Fruit fly (Drosophila melanogaster): ENCODE measurements around the gene rept.

The rept gene

dm6 chr3L:19288395-19288969, 33.3 kb downstream of the rept start:
- TF ChIP-seq CG8301 (tag; optimal IDR thresholded peaks at IDR 0.05) (no peak), rn (GFP tag; IDR thresholded peaks at IDR 0.05) (no peak), CG34367 (tag; optimal IDR thresholded peaks at IDR 0.05) (no peak), CG4496 (GFP tag; IDR thresholded peaks at IDR 0.05) (no peak), CG10348 (GFP tag; IDR thresholded peaks at IDR 0.05) (no peak), Pif1B (GFP tag; optimal IDR thresholded peaks at IDR 0.05) (no peak), CG8159 (tag; optimal IDR thresholded peaks at IDR 0.05) (no peak), CG9948 (tag; optimal IDR thresholded peaks at IDR 0.05) (no peak), Pif1A (GFP tag; optimal IDR thresholded peaks at IDR 0.05) (no peak), Snoo (tag; optimal IDR thresholded peaks at IDR 0.05) (no peak), CG15710 (tag; optimal IDR thresholded peaks at IDR 0.05) (no peak), gl (tag; optimal IDR thresholded peaks at IDR 0.05) (no peak), D1 (tag; optimal IDR thresholded peaks at IDR 0.05) (no peak), Ets98B (GFP tag; IDR thresholded peaks at IDR 0.05) (no peak), CG32121 (GFP tag; IDR thresholded peaks at IDR 0.05) (no peak), fd96Ca (GFP tag; IDR thresholded peaks at IDR 0.05) (no peak), CG13204 (GFP tag; optimal IDR thresholded peaks at IDR 0.05) (no peak), CG12605 (GFP tag; IDR thresholded peaks at IDR 0.05) (no peak), CG17806 (tag; optimal IDR thresholded peaks at IDR 0.05) (no peak), CG14655 (GFP tag; optimal IDR thresholded peaks at IDR 0.05) (no peak)

dm6 chr3L:19289411-19289810, 34.3 kb downstream of the rept start:
- TF ChIP-seq Ets98B (GFP tag; IDR thresholded peaks at IDR 0.05): no peak
- no peak for TF ChIP-seq CG4496 (GFP tag; IDR thresholded peaks at IDR 0.05)
- TF ChIP-seq Pif1B (GFP tag; optimal IDR thresholded peaks at IDR 0.05): no peak
- no peak for TF ChIP-seq D1 (tag; optimal IDR thresholded peaks at IDR 0.05)
- TF ChIP-seq CG12605 (GFP tag; IDR thresholded peaks at IDR 0.05): no peak
- TF ChIP-seq CG34367 (tag; optimal IDR thresholded peaks at IDR 0.05): no peak
- no peak for TF ChIP-seq CG32121 (GFP tag; IDR thresholded peaks at IDR 0.05)
- no peak for TF ChIP-seq CG17806 (tag; optimal IDR thresholded peaks at IDR 0.05)

DNA sequence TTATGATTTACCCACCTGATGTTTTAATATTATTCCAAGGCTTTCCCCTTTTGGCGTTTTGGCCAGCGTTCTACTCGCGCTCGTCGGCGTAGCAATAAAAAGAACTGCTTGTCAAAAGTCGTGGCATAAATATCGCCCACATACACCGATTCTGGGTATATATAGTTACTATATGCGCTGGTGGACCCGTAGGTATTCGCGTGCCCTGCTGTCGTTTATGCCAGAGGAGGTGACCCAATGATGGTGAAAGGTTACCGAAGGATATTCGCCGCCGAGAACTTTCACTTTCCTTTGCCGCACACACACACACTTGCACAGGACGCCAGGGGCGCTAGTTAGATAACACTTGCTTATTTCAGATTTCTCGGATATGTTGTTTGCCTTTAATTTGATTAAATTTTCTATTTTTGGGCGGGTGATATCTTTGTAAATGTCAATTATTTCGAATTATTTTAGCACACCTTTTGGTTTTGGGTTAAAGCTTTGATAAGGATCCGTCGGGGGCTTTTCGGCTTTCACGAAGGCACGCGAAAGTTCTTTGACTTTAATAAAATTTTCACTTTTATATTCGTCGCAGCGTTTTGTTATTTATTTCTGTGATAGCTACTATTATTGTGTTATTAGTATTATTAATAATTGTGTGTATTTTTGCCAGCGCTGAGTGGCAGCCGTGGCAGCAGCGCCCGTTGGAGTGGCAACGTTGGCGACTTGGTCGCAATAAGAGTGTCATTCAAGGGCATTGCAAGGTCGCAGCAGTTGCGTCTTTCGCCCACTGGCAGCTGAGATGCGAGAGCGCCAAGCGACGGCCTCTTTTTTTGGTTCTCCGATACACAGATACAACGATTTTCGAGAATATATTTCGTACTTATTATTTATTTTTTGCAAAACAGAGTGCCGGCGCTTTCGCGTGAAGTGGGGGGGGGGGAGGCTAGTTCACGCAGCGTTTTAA, 36.6 kb downstream of the rept start:
- TF ChIP-seq CG14655 (GFP tag; optimal IDR thresholded peaks at IDR 0.05) (no peak), Pif1A (GFP tag; optimal IDR thresholded peaks at IDR 0.05) (no peak), fd96Ca (GFP tag; IDR thresholded peaks at IDR 0.05) (no peak)

DNA sequence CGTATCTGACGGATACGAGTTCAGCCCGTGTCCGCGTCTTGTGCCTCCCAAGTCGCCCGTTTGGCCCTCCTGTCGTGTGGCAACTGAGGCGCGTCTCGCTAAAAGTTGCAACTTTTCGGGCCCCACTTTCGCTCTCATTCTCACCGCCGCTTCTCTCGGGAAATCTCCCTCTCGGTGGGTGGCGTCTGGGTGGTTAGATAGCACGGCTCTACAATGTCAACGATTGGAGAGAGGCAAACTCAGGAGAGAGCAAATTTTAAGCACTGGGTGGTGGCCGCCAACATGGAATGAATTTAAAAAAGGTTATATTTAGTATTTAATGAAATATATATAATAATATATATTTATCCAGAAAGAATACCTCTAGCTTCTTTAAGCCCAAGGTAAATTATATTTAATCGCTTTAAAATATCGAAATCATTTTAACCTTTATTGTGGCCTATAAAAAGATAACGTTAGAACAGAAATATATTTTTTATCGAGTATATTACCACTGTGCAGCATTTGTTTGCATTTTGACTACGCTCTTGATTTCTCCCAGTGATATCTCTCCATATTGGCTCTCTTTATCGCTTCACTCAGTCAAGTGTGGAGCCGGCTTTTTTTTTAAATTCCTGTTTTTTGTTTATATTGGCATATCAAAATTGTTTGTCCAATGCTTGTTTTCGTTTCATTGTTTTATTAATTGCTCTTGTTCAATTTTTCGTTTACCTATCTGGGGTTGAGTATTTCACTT, 37.5 kb downstream of the rept start, which contains the start of gene Gbs-76A:
Gene Gbs-76A, minus strand, starts transcription at position 327 of the 736 bp plus-strand sequence.
- TF ChIP-seq CG15710 (tag; optimal IDR thresholded peaks at IDR 0.05) (peak; percentile 86), CG8159 (tag; optimal IDR thresholded peaks at IDR 0.05) (peak; percentile 92), Pif1A (GFP tag; optimal IDR thresholded peaks at IDR 0.05) (peak; percentile 67), Snoo (tag; optimal IDR thresholded peaks at IDR 0.05) (peak; percentile 80), CG4496 (GFP tag; IDR thresholded peaks at IDR 0.05) (no peak; the same call in 2 of the 3 replicates), gl (tag; optimal IDR thresholded peaks at IDR 0.05) (peak; percentile 70), CG10348 (GFP tag; IDR thresholded peaks at IDR 0.05) (peak; percentile 71; the same call in 1 of the 2 replicates), CG12605 (GFP tag; IDR thresholded peaks at IDR 0.05) (peak; percentile 79), D1 (tag; optimal IDR thresholded peaks at IDR 0.05) (peak; percentile 88), CG9948 (tag; optimal IDR thresholded peaks at IDR 0.05) (peak; percentile 95), CG17806 (tag; optimal IDR thresholded peaks at IDR 0.05) (peak; percentile 87), Ets98B (GFP tag; IDR thresholded peaks at IDR 0.05) (peak; percentile 81), Pif1B (GFP tag; optimal IDR thresholded peaks at IDR 0.05) (peak; percentile 64), CG34367 (tag; optimal IDR thresholded peaks at IDR 0.05) (peak; percentile 83), rn (GFP tag; IDR thresholded peaks at IDR 0.05) (peak; percentile 86), CG32121 (GFP tag; IDR thresholded peaks at IDR 0.05) (peak; percentile 91), EcR (GFP tag; optimal IDR thresholded peaks at IDR 0.05) (no peak), CG8301 (tag; optimal IDR thresholded peaks at IDR 0.05) (peak; percentile 81), CG13204 (GFP tag; optimal IDR thresholded peaks at IDR 0.05) (peak; percentile 36), fd96Ca (GFP tag; IDR thresholded peaks at IDR 0.05) (peak; percentile 65; the same call in 1 of the 3 replicates), CG14655 (GFP tag; optimal IDR thresholded peaks at IDR 0.05) (peak; percentile 89)

DNA sequence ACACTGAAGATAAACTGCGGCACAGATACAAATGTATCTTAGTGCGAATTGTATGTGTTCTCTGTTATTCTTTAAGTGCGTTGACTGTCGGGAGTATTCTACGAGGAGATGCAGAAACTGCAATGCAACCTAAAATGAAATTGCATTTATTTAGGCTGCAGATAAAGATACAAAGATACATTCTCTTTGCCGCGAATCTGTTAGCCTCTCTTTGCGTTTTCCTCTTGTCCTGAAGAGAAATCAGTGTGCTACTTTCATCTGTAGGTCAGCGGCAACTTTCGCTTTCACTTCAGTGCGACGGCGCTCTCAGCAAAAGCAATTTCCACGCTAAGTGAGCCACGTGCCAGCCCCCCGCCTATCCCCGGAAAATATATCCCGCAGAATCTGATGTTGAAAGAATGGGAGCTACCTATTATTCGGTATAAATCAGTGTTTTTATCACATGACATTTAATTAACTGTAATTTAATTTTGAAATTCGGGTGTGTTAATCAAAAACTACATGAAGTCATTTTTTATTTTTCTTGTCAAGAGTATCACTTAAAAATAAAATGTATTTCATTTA, 38.1 kb downstream of the rept start:
- TF ChIP-seq CG10348 (GFP tag; IDR thresholded peaks at IDR 0.05): no peak
- TF ChIP-seq CG34367 (tag; optimal IDR thresholded peaks at IDR 0.05): no peak
- peak; percentile 10; the same call in 1 of the 3 replicates for TF ChIP-seq fd96Ca (GFP tag; IDR thresholded peaks at IDR 0.05)
- 0 out of 2 replicates have a peak, but pooled peaks have one; percentile 22 for TF ChIP-seq CG12605 (GFP tag; IDR thresholded peaks at IDR 0.05)
- TF ChIP-seq gl (tag; optimal IDR thresholded peaks at IDR 0.05): no peak
- peak; percentile 67 for TF ChIP-seq EcR (GFP tag; optimal IDR thresholded peaks at IDR 0.05)
- TF ChIP-seq Pif1A (GFP tag; optimal IDR thresholded peaks at IDR 0.05): no peak
- no peak for TF ChIP-seq CG9948 (tag; optimal IDR thresholded peaks at IDR 0.05)
- TF ChIP-seq CG32121 (GFP tag; IDR thresholded peaks at IDR 0.05): no peak; the same call in 1 of the 2 replicates
- TF ChIP-seq Snoo (tag; optimal IDR thresholded peaks at IDR 0.05): no peak
- TF ChIP-seq CG4496 (GFP tag; IDR thresholded peaks at IDR 0.05): no peak

All from whole organism, pupa.